Worm (Caenorhabditis elegans): Measurements from ENCODE around the gene adah-1.
A peak's percentile ranks its signal among the peaks of the same experiment; 100 is the strongest.

Gene adah-1

DNA sequence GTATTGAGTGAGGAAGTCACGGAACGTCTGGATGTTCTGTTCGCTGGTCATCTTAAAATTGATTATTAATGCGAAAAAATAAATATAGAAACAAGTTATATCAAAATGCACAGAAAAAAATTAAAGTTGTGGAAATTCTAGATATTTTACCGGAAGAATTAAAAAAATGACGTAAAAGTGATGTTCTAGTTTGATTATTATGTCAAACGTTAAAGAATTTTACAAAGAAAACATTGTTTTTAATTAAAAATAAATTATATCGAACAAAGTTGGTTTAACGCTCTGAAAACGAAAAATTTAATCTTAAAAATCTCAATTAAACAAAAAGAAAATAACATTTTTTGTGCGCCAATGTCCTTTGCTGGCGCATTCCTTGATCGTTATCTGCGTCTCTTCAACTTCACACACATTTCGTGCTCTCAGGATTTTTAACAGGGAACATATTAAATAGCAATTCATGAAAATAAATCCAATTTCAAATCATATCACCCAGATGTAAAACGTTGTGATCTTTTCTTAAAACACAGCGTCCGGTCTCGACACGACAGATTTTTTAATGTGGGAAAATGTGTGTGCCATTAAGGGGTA is 20.6 kb downstream of the adah-1 start, which contains the start of gene tin-9.1:
TSS of gene tin-9.1 (minus strand) at position 51 of the 588 bp plus-strand sequence.
- TF ChIP-seq T26A8.4 (GFP tag; IDR thresholded peaks at IDR 0.05) (peak; percentile 28; the same call in 1 of the 2 replicates), F37D6.2 (tag; optimal IDR thresholded peaks at IDR 0.05) (peak; percentile 21), pqm-1 (tag; optimal IDR thresholded peaks at IDR 0.05) (no peak), R02D3.7 (tag; optimal IDR thresholded peaks at IDR 0.05) (no peak), dve-1 (tag; optimal IDR thresholded peaks at IDR 0.05; ENCODE audit: insufficient read depth) (peak; percentile 74), nhr-41 (GFP tag; IDR thresholded peaks at IDR 0.05) (no peak), unc-130 (GFP tag; optimal IDR thresholded peaks at IDR 0.05) (no peak), madf-5 (GFP tag; IDR thresholded peaks at IDR 0.05) (no peak), dmd-6 (GFP tag; IDR thresholded peaks at IDR 0.05) (peak; percentile 58), pha-4 (GFP tag; IDR thresholded peaks at IDR 0.05) (no peak), pha-4 (tag; optimal IDR thresholded peaks at IDR 0.05) (peak; percentile 7), ztf-7 (tag; optimal IDR thresholded peaks at IDR 0.05) (peak; percentile 49), aha-1 (tag) (peak; percentile 35), Y5F2A.4 (GFP tag; optimal IDR thresholded peaks at IDR 0.05) (no peak), nhr-6 (tag; optimal IDR thresholded peaks at IDR 0.05) (peak; percentile 53), rbr-2 (tag; optimal IDR thresholded peaks at IDR 0.05) (peak; percentile 52), nhr-28 (tag; optimal IDR thresholded peaks at IDR 0.05) (peak; percentile 37), nhr-102 (tag; optimal IDR thresholded peaks at IDR 0.05) (peak; percentile 18), lsy-2 (tag; optimal IDR thresholded peaks at IDR 0.05) (peak in 1 of 2 experiments; percentile 92), lin-38 (GFP tag; IDR thresholded peaks at IDR 0.05) (peak; percentile 72), hlh-11 (tag; optimal IDR thresholded peaks at IDR 0.05) (peak; percentile 56), attf-4 (tag; optimal IDR thresholded peaks at IDR 0.05) (no peak), daf-16 (GFP tag; optimal IDR thresholded peaks at IDR 0.05) (no peak), daf-16 (tag; optimal IDR thresholded peaks at IDR 0.05) (peak; percentile 53), jun-1 (tag; optimal IDR thresholded peaks at IDR 0.05) (no peak), mes-2 (tag; optimal IDR thresholded peaks at IDR 0.05; ENCODE audit: poor library complexity, severe bottlenecking) (peak; percentile 88), hlh-30 (tag; optimal IDR thresholded peaks at IDR 0.05; ENCODE audit: insufficient read depth) (peak; percentile 66), spr-1 (tag; optimal IDR thresholded peaks at IDR 0.05) (peak; percentile 12), dpl-1 (GFP tag; optimal IDR thresholded peaks at IDR 0.05) (peak; percentile 75), nhr-48 (tag; optimal IDR thresholded peaks at IDR 0.05) (peak; percentile 28), T20F7.1 (GFP tag; optimal IDR thresholded peaks at IDR 0.05) (peak; percentile 55), ZK337.2 (GFP tag; IDR thresholded peaks at IDR 0.05) (no peak), daf-12 (tag; optimal IDR thresholded peaks at IDR 0.05) (no peak), snpc-1.2 (GFP tag; IDR thresholded peaks at IDR 0.05) (peak; percentile 53; the same call in 1 of the 2 replicates), nhr-111 (GFP tag; optimal IDR thresholded peaks at IDR 0.05) (no peak), lin-13 (GFP tag; optimal IDR thresholded peaks at IDR 0.05) (peak; percentile 48), mep-1 (tag; optimal IDR thresholded peaks at IDR 0.05) (peak; percentile 55)

DNA sequence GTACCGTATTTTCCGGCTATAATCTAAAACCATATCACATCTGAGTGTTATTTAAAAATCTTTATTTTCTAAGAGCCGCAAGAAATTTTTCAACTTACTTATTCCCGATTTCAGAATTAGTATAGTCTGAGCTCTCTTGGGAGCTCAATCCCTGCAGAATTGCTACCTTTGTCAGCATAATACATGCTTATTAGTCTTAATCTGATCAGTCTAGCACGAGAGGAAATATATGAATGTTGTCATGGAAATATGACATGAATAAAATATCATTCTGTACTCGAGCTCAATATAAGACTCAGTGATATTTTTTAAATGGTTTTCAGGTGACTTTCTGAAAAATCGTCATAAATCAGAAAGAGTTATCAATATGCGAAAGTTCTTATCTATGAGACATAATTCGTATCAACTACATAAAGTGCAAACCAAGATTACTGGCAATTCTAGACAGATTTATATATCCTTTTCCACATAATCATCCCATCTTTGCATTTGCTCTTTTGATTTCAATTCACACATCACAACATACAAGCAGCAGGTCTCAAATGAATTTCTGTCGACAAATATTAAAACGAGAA is 21.4 kb downstream of the adah-1 start:
- TF ChIP-seq nhr-6 (tag; optimal IDR thresholded peaks at IDR 0.05) (no peak), ctbp-1 (GFP tag; IDR thresholded peaks at IDR 0.05) (no peak), nhr-76 (tag; optimal IDR thresholded peaks at IDR 0.05) (no peak), lin-38 (GFP tag; IDR thresholded peaks at IDR 0.05) (no peak), lin-13 (GFP tag; optimal IDR thresholded peaks at IDR 0.05) (no peak), rbr-2 (tag; optimal IDR thresholded peaks at IDR 0.05) (no peak), ztf-11 (tag; optimal IDR thresholded peaks at IDR 0.05) (no peak), ZK546.5 (tag; optimal IDR thresholded peaks at IDR 0.05) (no peak), pqm-1 (tag; optimal IDR thresholded peaks at IDR 0.05) (peak; percentile 66), lim-7 (GFP tag; IDR thresholded peaks at IDR 0.05) (no peak), daf-16 (GFP tag; optimal IDR thresholded peaks at IDR 0.05) (no peak), daf-16 (tag; optimal IDR thresholded peaks at IDR 0.05) (peak; percentile 20), dve-1 (tag; optimal IDR thresholded peaks at IDR 0.05; ENCODE audit: insufficient read depth) (peak; percentile 20), Y105C5A.15 (GFP tag; IDR thresholded peaks at IDR 0.05) (no peak), aha-1 (tag) (peak; percentile 19), dmd-6 (GFP tag; IDR thresholded peaks at IDR 0.05) (peak; percentile 33; the same call in 1 of the 2 replicates), nhr-28 (tag; optimal IDR thresholded peaks at IDR 0.05) (peak; percentile 35), zfp-2 (tag; optimal IDR thresholded peaks at IDR 0.05) (no peak)
